Worm (Caenorhabditis elegans): ENCODE results near the gene Y69A2AL.2.

DNA sequence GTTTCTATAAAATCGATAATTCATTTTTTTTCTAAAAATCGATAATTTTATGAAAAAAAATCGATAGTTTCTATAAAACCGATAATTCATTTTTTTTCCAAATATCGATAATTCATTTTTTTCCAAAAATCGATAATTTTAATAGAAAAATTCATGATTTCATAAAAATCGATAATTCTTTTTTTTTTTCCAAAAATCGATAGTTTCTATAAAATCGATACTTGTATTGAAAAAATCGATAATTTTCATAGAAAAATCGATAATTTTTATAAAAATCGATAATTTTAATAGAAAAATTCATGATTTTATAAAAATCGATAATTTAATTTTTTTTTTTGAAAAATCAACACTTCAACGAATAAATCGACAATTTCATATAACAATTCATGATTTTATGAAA, 47.2 kb downstream of the Y69A2AL.2 start:
- TF ChIP-seq lin-11 (tag; optimal IDR thresholded peaks at IDR 0.05) (no peak), C38D4.7 (GFP tag; optimal IDR thresholded peaks at IDR 0.05) (no peak), hlh-8 (tag; optimal IDR thresholded peaks at IDR 0.05) (no peak), tbx-7 (tag; optimal IDR thresholded peaks at IDR 0.05) (no peak), zip-5 (tag; optimal IDR thresholded peaks at IDR 0.05) (no peak), ztf-16 (tag; optimal IDR thresholded peaks at IDR 0.05) (no peak), unc-86 (tag; optimal IDR thresholded peaks at IDR 0.05) (no peak)

Data from whole organism, late embryonic.